Worm (Caenorhabditis elegans): ENCODE results near the gene lido-2.
A peak's percentile ranks its signal among the peaks of the same experiment; 100 is the strongest.

The lido-2 gene

ce11 chrX:17062165-17062564 lies 38.4 kb downstream of the lido-2 start (continued):
- no peak for TF ChIP-seq cebp-2 (GFP tag; IDR thresholded peaks at IDR 0.05)

- no peak for TF ChIP-seq nhr-80 (tag; optimal IDR thresholded peaks at IDR 0.05)
- no peak for TF ChIP-seq F37B4.10 (GFP tag; IDR thresholded peaks at IDR 0.05)
- TF ChIP-seq atf-7 (tag; optimal IDR thresholded peaks at IDR 0.05): no peak
- no peak for TF ChIP-seq lir-1 (GFP tag; conservative IDR thresholded peaks at IDR 0.05)
- TF ChIP-seq rcor-1 (GFP tag; IDR thresholded peaks at IDR 0.05): no peak
- no peak for TF ChIP-seq attf-3 (GFP tag; conservative IDR thresholded peaks at IDR 0.05)
- no peak for TF ChIP-seq ztf-3 (GFP tag; optimal IDR thresholded peaks at IDR 0.05)
- no peak for TF ChIP-seq die-1 (tag; optimal IDR thresholded peaks at IDR 0.05)
These were observed 40.8 kb downstream of the lido-2 start for ce11 chrX:17059760-17060159.

ce11 chrX:17058340-17058739 lies 42.2 kb downstream of the lido-2 start:
- TF ChIP-seq ama-1 (optimal IDR thresholded peaks at IDR 0.05): peak; percentile 40
- no peak for TF ChIP-seq ama-1 (GFP tag; optimal IDR thresholded peaks at IDR 0.05)
- TF ChIP-seq ceh-27 (GFP tag; optimal IDR thresholded peaks at IDR 0.05): peak; percentile 10
- no peak for TF ChIP-seq T07F8.4 (tag; optimal IDR thresholded peaks at IDR 0.05)
- TF ChIP-seq hsf-1 (GFP tag; IDR thresholded peaks at IDR 0.05): no peak
- TF ChIP-seq pbrm-1 (GFP tag; IDR thresholded peaks at IDR 0.05): 0 out of 2 replicates have a peak, but pooled peaks have one; percentile 10
- peak; percentile 73 for TF ChIP-seq egrh-3 (GFP tag; IDR thresholded peaks at IDR 0.05)
- peak; percentile 45 for TF ChIP-seq chd-7 (tag; optimal IDR thresholded peaks at IDR 0.05)
- TF ChIP-seq cebp-1 (GFP tag; IDR thresholded peaks at IDR 0.05): no peak
- peak; percentile 34 for TF ChIP-seq cebp-1 (tag; optimal IDR thresholded peaks at IDR 0.05)
- peak; percentile 87 for TF ChIP-seq zfh-2 (GFP tag; conservative IDR thresholded peaks at IDR 0.05)
- TF ChIP-seq nfyb-1 (GFP tag; IDR thresholded peaks at IDR 0.05): 0 out of 2 replicates have a peak, but pooled peaks have one; percentile 47
- peak; percentile 2 for TF ChIP-seq somi-1 (GFP tag; optimal IDR thresholded peaks at IDR 0.05)
- TF ChIP-seq F23B12.7 (tag; optimal IDR thresholded peaks at IDR 0.05; ENCODE audit: insufficient read depth): no peak

DNA sequence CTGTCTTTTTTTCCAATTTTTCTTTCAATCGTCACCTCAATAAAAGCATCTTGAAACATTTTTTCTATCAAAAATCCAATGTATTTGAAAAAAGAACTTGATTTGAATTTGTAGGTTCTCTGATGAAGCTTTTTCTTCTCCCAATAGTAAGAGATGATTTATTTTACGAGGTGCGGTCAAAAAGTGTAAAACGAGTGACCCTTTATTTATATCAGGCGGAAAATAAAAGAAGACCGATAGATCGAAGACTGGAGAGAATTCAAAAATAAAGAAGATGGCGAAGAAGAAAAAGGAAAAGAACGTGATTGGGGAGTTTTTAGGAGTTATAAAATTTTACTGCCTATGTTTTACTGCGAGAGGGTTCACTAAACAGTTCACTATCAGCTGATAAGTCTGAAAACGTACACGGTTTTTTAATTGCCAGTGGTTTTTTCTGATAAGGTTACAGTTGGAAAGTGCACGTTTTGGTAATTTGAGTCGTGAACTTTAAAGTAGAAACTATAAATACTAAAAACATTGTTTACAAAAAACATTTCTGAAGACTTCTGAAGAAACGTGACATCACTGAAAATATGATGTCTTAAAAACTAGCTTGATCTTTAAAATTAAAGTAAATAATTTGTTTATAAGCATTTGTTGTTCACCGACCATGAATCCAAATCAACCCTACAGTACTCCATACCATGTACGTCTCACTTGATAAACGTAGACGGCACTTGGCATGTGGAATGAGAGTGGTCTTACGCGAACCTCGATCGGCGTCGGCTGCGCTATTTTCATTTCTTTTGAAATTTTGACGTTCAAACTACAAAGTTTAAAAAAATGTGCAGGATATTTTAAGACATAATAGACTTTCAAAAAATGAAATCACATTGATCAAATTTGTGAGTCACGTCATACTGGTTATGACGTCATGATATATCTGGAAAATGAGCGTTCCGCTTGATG lies 44.4 kb downstream of the lido-2 start:
- TF ChIP-seq snpc-4 (GFP tag; optimal IDR thresholded peaks at IDR 0.05) (no peak), snpc-4 (tag; optimal IDR thresholded peaks at IDR 0.05) (peak; percentile 25 to 81 (median 64)), F39B2.1 (GFP tag; IDR thresholded peaks at IDR 0.05) (no peak), lin-54 (GFP tag; optimal IDR thresholded peaks at IDR 0.05) (no peak), F23B12.7 (tag; optimal IDR thresholded peaks at IDR 0.05; ENCODE audit: insufficient read depth) (no peak), snpc-1.1 (tag; optimal IDR thresholded peaks at IDR 0.05; ENCODE audit: insufficient read depth) (no peak), nfya-2 (GFP tag; IDR thresholded peaks at IDR 0.05) (no peak), dpl-1 (GFP tag; optimal IDR thresholded peaks at IDR 0.05) (no peak), lin-35 (GFP tag; optimal IDR thresholded peaks at IDR 0.05) (peak in 1 of 3 experiments; percentile 12), atf-7 (tag; optimal IDR thresholded peaks at IDR 0.05) (peak; percentile 15), F33H1.4 (GFP tag; IDR thresholded peaks at IDR 0.05) (no peak), F22D6.2 (tag; optimal IDR thresholded peaks at IDR 0.05) (no peak), cebp-1 (GFP tag; IDR thresholded peaks at IDR 0.05) (no peak), cebp-1 (tag; optimal IDR thresholded peaks at IDR 0.05) (peak; percentile 5), ama-1 (optimal IDR thresholded peaks at IDR 0.05) (no peak), ama-1 (GFP tag; optimal IDR thresholded peaks at IDR 0.05) (peak in 1 of 2 experiments; percentile 12), ets-4 (GFP tag; optimal IDR thresholded peaks at IDR 0.05) (no peak), hmg-20 (GFP tag; IDR thresholded peaks at IDR 0.05) (no peak), nhr-27 (tag; optimal IDR thresholded peaks at IDR 0.05) (no peak), nhr-179 (tag; optimal IDR thresholded peaks at IDR 0.05) (no peak), dox-1 (GFP tag; IDR thresholded peaks at IDR 0.05) (no peak), ztf-26 (tag; optimal IDR thresholded peaks at IDR 0.05) (no peak), attf-6 (GFP tag; IDR thresholded peaks at IDR 0.05) (no peak), nhr-80 (tag; optimal IDR thresholded peaks at IDR 0.05) (peak; percentile 33)

Data from whole organism, young adult.